Fruit fly (Drosophila melanogaster): Measurements from ENCODE around the gene Mo25.
A peak's percentile ranks its signal among the peaks of the same experiment; 100 is the strongest.

Mo25 gene

DNA sequence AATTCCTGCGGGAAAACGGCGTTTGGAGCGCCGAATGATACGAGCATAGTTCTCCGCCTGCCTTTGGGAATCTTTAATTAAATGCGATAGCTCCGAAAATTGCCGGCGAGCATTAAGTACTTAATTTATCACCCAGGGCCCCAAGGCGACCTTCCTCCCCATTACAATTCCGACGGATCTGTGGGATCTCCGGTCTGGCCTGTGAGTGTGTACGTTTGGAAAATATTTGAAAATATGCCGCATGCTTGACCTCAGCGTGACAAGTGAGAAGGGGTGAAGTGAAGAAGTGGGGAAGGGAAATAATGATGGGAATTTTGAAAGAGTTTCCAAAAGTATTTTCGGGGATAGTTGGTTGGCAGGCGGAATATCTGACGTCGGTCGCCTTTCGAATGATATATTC lies 45.8 kb downstream of the Mo25 start:
- TF ChIP-seq N (GFP tag; optimal IDR thresholded peaks at IDR 0.05) = no peak
- TF ChIP-seq dmrt93B (GFP tag; optimal IDR thresholded peaks at IDR 0.05) = no peak
- TF ChIP-seq Hr83 (GFP tag; optimal IDR thresholded peaks at IDR 0.05; ENCODE audit: poor library complexity, severe bottlenecking) = no peak
- TF ChIP-seq ey (GFP tag; optimal IDR thresholded peaks at IDR 0.05) = no peak
- no peak for TF ChIP-seq HLH106 (tag; optimal IDR thresholded peaks at IDR 0.05)
- TF ChIP-seq sage (GFP tag; optimal IDR thresholded peaks at IDR 0.05) = no peak
- no peak for TF ChIP-seq dsf (GFP tag; optimal IDR thresholded peaks at IDR 0.05; ENCODE audit: borderline replicate concordance)
- TF ChIP-seq CG32264 (GFP tag; optimal IDR thresholded peaks at IDR 0.05) = no peak
- no peak for TF ChIP-seq Dif (GFP tag; optimal IDR thresholded peaks at IDR 0.05; ENCODE audit: partially characterized antibody)
- no peak for TF ChIP-seq tai (GFP tag; optimal IDR thresholded peaks at IDR 0.05)
- TF ChIP-seq Myc (optimal IDR thresholded peaks at IDR 0.05) = no peak
- no peak for TF ChIP-seq GATAd (GFP tag; optimal IDR thresholded peaks at IDR 0.05)

DNA sequence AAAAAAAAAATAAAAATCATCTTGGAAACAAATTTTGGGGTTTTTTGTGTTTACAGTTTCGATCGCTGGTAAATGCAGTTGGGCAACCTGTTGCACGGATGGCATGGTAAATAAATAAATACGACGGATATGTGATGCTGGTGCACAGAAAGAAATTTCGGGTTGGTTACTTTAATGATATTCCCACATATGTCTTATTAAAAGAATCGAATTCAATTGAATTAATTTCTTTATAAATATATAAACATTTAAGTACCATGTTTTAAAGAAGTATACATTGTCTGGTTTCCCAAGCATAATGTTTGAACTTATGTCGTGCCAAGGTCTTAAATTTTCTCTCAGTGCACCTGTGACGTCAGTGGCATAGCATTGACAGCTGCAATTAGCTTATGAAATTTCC lies 47.8 kb downstream of the Mo25 start:
- TF ChIP-seq ey (GFP tag; optimal IDR thresholded peaks at IDR 0.05) (no peak), sv (GFP tag; optimal IDR thresholded peaks at IDR 0.05) (peak; percentile 14)

dm6 chr3L:16566700-16567221 lies 48.5 kb downstream of the Mo25 start, which contains the start of gene UQCR-6.4L:
Gene UQCR-6.4L (plus strand): TSS chr3L:16566750.
- no peak for TF ChIP-seq Hr83 (GFP tag; optimal IDR thresholded peaks at IDR 0.05; ENCODE audit: poor library complexity, severe bottlenecking)
- no peak for TF ChIP-seq fru (GFP tag; optimal IDR thresholded peaks at IDR 0.05)
- no peak for TF ChIP-seq sv (GFP tag; optimal IDR thresholded peaks at IDR 0.05)
- TF ChIP-seq Dif (GFP tag; optimal IDR thresholded peaks at IDR 0.05; ENCODE audit: partially characterized antibody) = no peak
- TF ChIP-seq Sp1 (GFP tag; optimal IDR thresholded peaks at IDR 0.05) = no peak
- TF ChIP-seq jim (GFP tag; optimal IDR thresholded peaks at IDR 0.05) = no peak
- TF ChIP-seq Hnf4 (GFP tag; optimal IDR thresholded peaks at IDR 0.05) = no peak
- TF ChIP-seq HLH106 (tag; optimal IDR thresholded peaks at IDR 0.05) = no peak

- TF ChIP-seq br (GFP tag; optimal IDR thresholded peaks at IDR 0.05) (no peak), Hr83 (GFP tag; optimal IDR thresholded peaks at IDR 0.05; ENCODE audit: poor library complexity, severe bottlenecking) (no peak), dl (GFP tag; optimal IDR thresholded peaks at IDR 0.05; ENCODE audit: insufficient read depth in 1 of 2, partially characterized antibody in 2 of 2) (no peak), CG9705 (GFP tag; optimal IDR thresholded peaks at IDR 0.05) (no peak), Mio (GFP tag; optimal IDR thresholded peaks at IDR 0.05) (no peak), Hnf4 (GFP tag; optimal IDR thresholded peaks at IDR 0.05) (no peak), Hr78 (GFP tag; optimal IDR thresholded peaks at IDR 0.05) (no peak), Jra (GFP tag; optimal IDR thresholded peaks at IDR 0.05) (no peak), dmrt93B (GFP tag; optimal IDR thresholded peaks at IDR 0.05) (no peak), rgr (GFP tag; optimal IDR thresholded peaks at IDR 0.05) (no peak), CrebA (GFP tag; optimal IDR thresholded peaks at IDR 0.05; ENCODE audit: borderline replicate concordance) (no peak), sv (GFP tag; optimal IDR thresholded peaks at IDR 0.05) (no peak), Dfd (GFP tag; optimal IDR thresholded peaks at IDR 0.05) (no peak), Sp1 (GFP tag; optimal IDR thresholded peaks at IDR 0.05) (no peak), jim (GFP tag; optimal IDR thresholded peaks at IDR 0.05) (no peak), fru (GFP tag; optimal IDR thresholded peaks at IDR 0.05) (no peak)
Measured at dm6 chr3L:16566093-16566492, 49.2 kb downstream of the Mo25 start.

DNA sequence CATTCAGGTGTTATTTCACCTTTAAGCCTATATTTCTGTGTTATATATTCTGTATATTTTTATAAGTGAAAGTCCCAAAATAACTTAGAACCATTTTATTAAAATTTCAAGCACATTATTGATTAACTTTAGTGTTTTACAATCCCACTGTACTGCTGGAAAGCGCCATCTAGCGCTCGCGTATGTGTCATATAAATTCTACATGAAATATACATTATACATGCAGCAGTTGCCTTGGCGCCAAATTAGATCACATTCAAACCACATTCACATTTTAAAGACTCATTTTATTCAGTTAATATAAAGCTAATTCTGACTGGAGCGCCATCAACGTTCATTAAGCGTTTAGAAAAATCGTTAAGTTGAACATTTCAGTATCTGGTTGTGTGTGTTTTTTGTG lies 51.9 kb downstream of the Mo25 start:
- TF ChIP-seq foxo (GFP tag; optimal IDR thresholded peaks at IDR 0.05) (peak in 1 of 2 experiments; percentile 4), brk (GFP tag; optimal IDR thresholded peaks at IDR 0.05) (no peak)

Measured in whole organism, wandering third instar larva.